Fruit fly (Drosophila melanogaster): ENCODE data around the gene CG14377.

CG14377 gene

DNA sequence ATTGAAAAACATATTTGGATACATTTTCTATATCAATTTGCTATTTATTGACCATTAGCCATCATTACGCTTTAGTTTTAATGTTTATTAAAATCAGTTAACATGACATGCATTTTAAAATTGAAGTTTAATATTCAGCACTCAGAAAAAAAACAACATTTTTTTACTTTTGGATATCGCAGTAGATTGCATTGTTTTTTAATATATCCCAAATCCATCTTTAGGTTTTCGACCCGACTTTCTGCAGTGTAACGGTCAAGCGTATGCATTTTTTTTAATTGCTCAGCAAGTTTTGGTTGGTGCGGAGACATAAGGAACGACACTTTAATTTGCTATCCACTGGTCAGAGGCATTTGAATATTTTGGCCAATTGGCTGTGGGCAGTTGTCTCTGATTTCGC, 15.1 kb downstream of the CG14377 start:
- TF ChIP-seq seq (GFP tag; IDR thresholded peaks at IDR 0.05): no peak
- no peak for TF ChIP-seq Rfx (GFP tag; IDR thresholded peaks at IDR 0.05)

DNA sequence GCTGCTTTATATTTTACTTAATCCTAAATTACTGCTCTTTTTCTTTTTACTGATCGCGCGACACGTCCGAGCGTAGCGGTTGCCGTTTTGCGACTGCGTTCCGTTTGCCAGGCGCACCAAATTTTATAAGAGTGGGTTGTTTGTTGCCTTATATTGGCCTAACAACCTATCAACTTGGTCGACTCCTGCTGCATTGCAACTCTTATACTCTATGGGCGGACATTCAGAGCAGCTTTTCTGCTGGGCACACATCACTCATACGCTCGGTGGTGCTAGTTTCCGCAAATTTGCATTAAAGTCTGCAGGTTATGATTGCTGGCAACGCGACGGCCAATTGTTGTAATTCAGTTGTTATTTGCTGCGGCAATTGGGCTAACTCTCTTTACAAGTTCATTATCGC, 17.6 kb downstream of the CG14377 start, which contains the start of gene yellow-e:
Gene yellow-e (minus strand): TSS at position 101 of the 400 bp plus-strand sequence.
- TF ChIP-seq CG1233 (GFP tag; optimal IDR thresholded peaks at IDR 0.05) (no peak), az2 (GFP tag; optimal IDR thresholded peaks at IDR 0.05) (no peak), CG8388 (GFP tag; optimal IDR thresholded peaks at IDR 0.05) (no peak), CG9727 (GFP tag; optimal IDR thresholded peaks at IDR 0.05) (no peak)

DNA sequence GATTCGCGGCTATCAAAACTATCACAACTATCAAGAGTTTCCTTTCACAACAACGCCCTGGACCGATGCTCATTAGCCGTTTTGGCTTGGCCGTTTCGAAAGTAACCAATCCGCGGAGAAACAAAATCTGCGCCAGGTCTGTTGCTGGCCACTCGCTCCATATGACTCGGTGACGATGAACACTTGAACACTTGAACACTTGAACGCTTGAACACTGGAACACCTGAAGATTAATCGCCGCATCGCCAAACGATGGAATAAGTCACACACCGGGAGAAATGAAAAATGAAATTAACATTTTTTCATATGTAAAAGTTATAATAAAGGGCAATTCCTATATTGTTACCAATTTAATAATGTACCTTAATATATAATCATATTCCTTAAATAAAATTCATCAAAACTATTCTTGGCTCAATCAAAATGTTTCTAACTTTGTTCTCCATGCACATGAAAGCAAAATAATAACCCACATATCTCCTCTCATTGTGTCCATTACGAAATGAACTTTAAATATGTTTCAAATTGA, 19.5 kb downstream of the CG14377 start:
- TF ChIP-seq Pdp1 (GFP tag; optimal IDR thresholded peaks at IDR 0.05): no peak
- no peak for TF ChIP-seq maf-S (GFP tag; optimal IDR thresholded peaks at IDR 0.05)
- peak; percentile 92 for TF ChIP-seq CG8281 (tag; optimal IDR thresholded peaks at IDR 0.05)

DNA sequence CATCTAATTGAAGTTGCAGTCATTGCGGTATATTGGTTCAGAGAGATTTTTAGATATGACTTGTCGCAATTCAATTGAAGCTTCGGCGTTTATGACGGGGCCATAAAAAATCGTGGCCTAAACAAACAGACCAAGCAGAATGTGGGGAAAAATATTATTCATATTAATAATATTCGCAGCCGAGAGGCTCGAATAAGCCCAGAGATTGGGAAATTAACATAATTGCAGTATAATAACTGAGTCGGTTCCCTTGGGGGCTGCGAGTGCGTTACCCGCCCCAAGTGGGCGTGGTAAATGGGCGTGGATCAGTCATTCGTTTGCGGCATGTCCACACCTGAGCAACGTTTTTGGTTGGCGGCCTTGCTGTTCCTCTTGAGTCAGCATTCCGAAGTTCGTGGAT, 22.3 kb downstream of the CG14377 start, which contains the start of gene Ir87a:
Gene Ir87a (plus strand): TSS at position 301 of the 400 bp plus-strand sequence.
- TF ChIP-seq Tbp (GFP tag; optimal IDR thresholded peaks at IDR 0.05) (no peak), CG1529 (GFP tag; optimal IDR thresholded peaks at IDR 0.05) (no peak), CG10565 (GFP tag; optimal IDR thresholded peaks at IDR 0.05) (no peak), sob (GFP tag; IDR thresholded peaks at IDR 0.05) (no peak), Fer2 (tag; optimal IDR thresholded peaks at IDR 0.05) (no peak), croc (GFP tag; conservative IDR thresholded peaks at IDR 0.05) (no peak), CG17829 (tag; optimal IDR thresholded peaks at IDR 0.05) (no peak), tin (GFP tag; optimal IDR thresholded peaks at IDR 0.05) (no peak), CG12659 (GFP tag; optimal IDR thresholded peaks at IDR 0.05) (no peak), CG32532 (GFP tag; IDR thresholded peaks at IDR 0.05) (no peak), CG12769 (tag; optimal IDR thresholded peaks at IDR 0.05) (no peak), lov (optimal IDR thresholded peaks at IDR 0.05) (no peak), lov (GFP tag; IDR thresholded peaks at IDR 0.05) (no peak), lab (GFP tag; optimal IDR thresholded peaks at IDR 0.05) (no peak), CG31365 (tag; optimal IDR thresholded peaks at IDR 0.05) (no peak), tio (GFP tag; optimal IDR thresholded peaks at IDR 0.05) (no peak), CG14667 (GFP tag; IDR thresholded peaks at IDR 0.05) (no peak)

DNA sequence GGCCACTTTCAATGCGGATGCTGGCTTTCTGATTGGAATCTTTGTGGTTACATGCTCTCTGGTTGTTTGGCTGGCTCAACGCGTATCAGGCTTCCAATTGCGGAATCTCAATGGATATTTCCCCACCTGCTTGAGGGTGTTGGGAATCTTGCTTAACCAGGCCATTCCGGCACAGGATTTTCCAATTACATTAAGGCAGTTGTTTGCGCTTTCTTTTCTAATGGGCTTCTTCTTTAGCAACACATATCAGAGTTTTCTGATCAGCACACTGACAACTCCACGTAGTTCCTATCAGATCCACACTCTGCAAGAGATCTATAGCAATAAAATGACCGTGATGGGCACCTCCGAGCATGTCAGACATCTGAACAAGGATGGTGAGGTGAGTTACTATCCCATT, 24.5 kb downstream of the CG14377 start:
- peak in 1 of 2 experiments; percentile 92 for TF ChIP-seq insv (GFP tag; optimal IDR thresholded peaks at IDR 0.05)
- TF ChIP-seq CG18599 (GFP tag; optimal IDR thresholded peaks at IDR 0.05): no peak
- TF ChIP-seq Elba2 (GFP tag; optimal IDR thresholded peaks at IDR 0.05): peak; percentile 44
- no peak for TF ChIP-seq unc-4 (GFP tag; IDR thresholded peaks at IDR 0.05; ENCODE audit: partially characterized antibody)
- TF ChIP-seq CG15011 (GFP tag; optimal IDR thresholded peaks at IDR 0.05): no peak

DNA sequence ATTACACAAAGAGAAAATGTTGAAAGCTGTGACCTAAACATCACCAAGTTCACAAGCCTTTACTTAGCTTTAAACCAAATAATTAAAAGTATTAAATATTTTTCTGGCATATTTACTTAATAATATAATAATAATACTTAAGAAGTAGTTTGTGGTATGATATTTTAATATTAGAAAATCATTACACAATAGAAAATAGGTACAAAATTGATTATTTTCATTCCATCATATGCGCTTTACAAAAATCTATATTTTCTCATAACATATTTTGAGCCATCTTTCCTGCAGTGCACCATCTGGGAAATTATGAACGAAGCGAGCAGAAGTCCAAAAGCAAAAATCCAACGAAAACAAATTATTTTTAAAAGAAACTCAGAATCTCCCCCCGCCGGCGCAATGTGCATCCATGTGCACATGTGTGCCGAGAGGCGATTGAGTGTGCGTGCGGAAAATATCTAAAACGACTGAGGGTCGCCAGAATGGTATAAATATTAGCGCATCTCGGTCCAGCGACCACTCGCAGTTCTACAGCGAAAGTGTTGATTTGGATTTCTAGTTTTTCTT, 27.9 kb downstream of the CG14377 start, which contains the start of gene Act87E:
Gene Act87E (plus strand): TSS at position 514 of the 564 bp plus-strand sequence.
- TF ChIP-seq HLH4C (GFP tag; IDR thresholded peaks at IDR 0.05; ENCODE audit: partially characterized antibody): no peak
- peak; percentile 26; the same call in 1 of the 2 replicates for TF ChIP-seq CG32772 (GFP tag; IDR thresholded peaks at IDR 0.05)
- peak; percentile 65; the same call in 2 of the 4 replicates for TF ChIP-seq chinmo (GFP tag; IDR thresholded peaks at IDR 0.05; ENCODE audit: partially characterized antibody)
- TF ChIP-seq kah (GFP tag; optimal IDR thresholded peaks at IDR 0.05): peak; percentile 33
- no peak for TF ChIP-seq Elba2 (GFP tag; optimal IDR thresholded peaks at IDR 0.05)
- TF ChIP-seq hkb (optimal IDR thresholded peaks at IDR 0.05): no peak
- TF ChIP-seq hkb (GFP tag; IDR thresholded peaks at IDR 0.05): no peak; the same call in 1 of the 2 replicates
- TF ChIP-seq dati (GFP tag; IDR thresholded peaks at IDR 0.05): no peak
- TF ChIP-seq amos (GFP tag; IDR thresholded peaks at IDR 0.05; ENCODE audit: partially characterized antibody): no peak
- no peak for TF ChIP-seq CG10274 (GFP tag; optimal IDR thresholded peaks at IDR 0.05)
- peak; percentile 63 for TF ChIP-seq bcd (GFP tag; optimal IDR thresholded peaks at IDR 0.05)
- TF ChIP-seq CG10654 (GFP tag; optimal IDR thresholded peaks at IDR 0.05): peak; percentile 14
- TF ChIP-seq Hr39 (optimal IDR thresholded peaks at IDR 0.05): no peak
